Worm (Caenorhabditis elegans): Measurements from ENCODE around the gene eat-2.

DNA sequence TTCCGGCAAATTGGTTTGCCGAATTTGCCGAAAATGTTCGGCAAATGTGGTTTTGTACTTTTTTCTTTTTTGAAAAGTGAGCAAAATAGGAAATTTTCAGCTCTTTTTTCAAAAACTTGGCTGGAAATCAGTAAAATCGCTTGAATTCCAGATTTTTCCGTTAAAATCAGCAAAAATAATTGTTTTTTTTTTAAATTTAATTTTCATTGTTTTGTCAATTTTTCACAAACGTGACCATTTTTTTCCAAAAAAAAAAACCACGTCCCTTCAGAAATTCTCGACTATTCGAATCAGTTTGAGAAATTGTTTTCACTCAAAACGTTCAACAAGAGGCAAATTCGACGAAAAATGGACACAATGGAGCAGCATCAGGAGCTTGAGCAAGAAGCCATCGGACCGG is 33.9 kb downstream of the eat-2 start, which contains the start of gene K09E4.1:
- TF ChIP-seq ets-7 (tag; optimal IDR thresholded peaks at IDR 0.05) (no peak), sea-1 (GFP tag; conservative IDR thresholded peaks at IDR 0.05) (no peak), ama-1 (optimal IDR thresholded peaks at IDR 0.05) (no peak), pes-1 (GFP tag; IDR thresholded peaks at IDR 0.05) (no peak), hmbx-1 (tag; optimal IDR thresholded peaks at IDR 0.05) (no peak), ceh-13 (GFP tag; optimal IDR thresholded peaks at IDR 0.05) (no peak), B0310.2 (tag; optimal IDR thresholded peaks at IDR 0.05) (no peak)

Measured in whole organism, early embryonic.